Worm (Caenorhabditis elegans) whole organism, young adult: ENCODE results near the gene C30H6.9.

ENCODE experiments used
- F10E7.11 ChIP-seq: sonication (generic microtip); optimal IDR thresholded peaks from 2 replicates; lab custom pipeline; 2017; ENCODE audit warnings: mild to moderate bottlenecking, missing genetic modification characterization, moderate library complexity, missing compliant biosample characterization
- F37B4.10 ChIP-seq: fragments of 200-800 bp; sonication (Bioruptor generic); IDR thresholded peaks from 2 replicates; pipeline ENCODE4 v1.3.6; 2022; ENCODE audit warnings: missing genetic modification characterization, missing compliant biosample characterization
- F39B2.1 ChIP-seq: fragments of 200-800 bp; sonication (Bioruptor generic); IDR thresholded peaks from 2 replicates; pipeline ENCODE4 v1.3.6; 2022; ENCODE audit warnings: missing genetic modification reagents, missing genetic modification characterization, missing compliant biosample characterization
- F52B5.7 ChIP-seq: sonication (generic microtip); optimal IDR thresholded peaks from 2 replicates; lab custom pipeline; 2016; ENCODE audit warnings: mild to moderate bottlenecking, missing genetic modification characterization, missing compliant biosample characterization
- F55B11.4 ChIP-seq: sonication (generic microtip); optimal IDR thresholded peaks from 2 replicates; lab custom pipeline; 2016; ENCODE audit warnings: missing compliant biosample characterization, missing genetic modification characterization, borderline replicate concordance; ENCODE audit not compliant: insufficient read depth
- K12H6.12 ChIP-seq: fragments of 200-800 bp; sonication (Bioruptor generic); optimal IDR thresholded peaks from 2 replicates; lab custom pipeline; 2018; ENCODE audit warnings: mild to moderate bottlenecking, missing genetic modification characterization, missing compliant biosample characterization
- T26A5.8 ChIP-seq: sonication (generic microtip); optimal IDR thresholded peaks from 2 replicates; lab custom pipeline; 2016; ENCODE audit warnings: missing genetic modification characterization, missing compliant biosample characterization
- Y53F4B.3 ChIP-seq: fragments of 200-800 bp; sonication (Bioruptor generic); IDR thresholded peaks from 2 replicates; pipeline ENCODE4 v1.3.6; 2022; ENCODE audit warnings: missing genetic modification reagents, missing genetic modification characterization, missing compliant biosample characterization
- Y53G8AR.9 ChIP-seq: fragments of 200-800 bp; sonication (Bioruptor generic); conservative IDR thresholded peaks from 2 replicates; pipeline ENCODE4 v1.3.6; 2022; ENCODE audit warnings: missing genetic modification reagents, missing genetic modification characterization, missing compliant biosample characterization
- Y56A3A.18 ChIP-seq: fragments of 200-800 bp; sonication (Bioruptor generic); IDR thresholded peaks from 2 replicates; pipeline ENCODE4 v1.3.6; 2022; ENCODE audit warnings: missing genetic modification reagents, missing genetic modification characterization, missing compliant biosample characterization
- Y67H2A.10 ChIP-seq: fragments of 200-800 bp; sonication (Bioruptor generic); conservative IDR thresholded peaks from 2 replicates; pipeline ENCODE4 v1.3.6; 2022; ENCODE audit warnings: missing genetic modification reagents, missing genetic modification characterization, missing compliant biosample characterization
- ama-1 ChIP-seq, 3 experiments: fragments of 150-350 bp in 1 of 3; sonication (generic microtip) in 2 of 3; optimal IDR thresholded peaks; 2 replicates each; lab custom pipeline; 2014 to 2018; ENCODE audit warnings: missing biosample characterization in 2 of 3, missing genetic modification characterization in 2 of 3, missing genetic modification reagents in 2 of 3
- aptf-3 ChIP-seq: fragments of 200-800 bp; sonication (Bioruptor generic); IDR thresholded peaks from 2 replicates; pipeline ENCODE4 v1.3.6; 2022; ENCODE audit warnings: missing genetic modification characterization, missing compliant biosample characterization
- athp-1 ChIP-seq: sonication (generic microtip); optimal IDR thresholded peaks from 2 replicates; lab custom pipeline; 2017; ENCODE audit warnings: mild to moderate bottlenecking, missing genetic modification characterization, missing compliant biosample characterization
- attf-3 ChIP-seq: fragments of 200-800 bp; sonication (Bioruptor generic); conservative IDR thresholded peaks from 2 replicates; pipeline ENCODE4 v1.3.6; 2022; ENCODE audit warnings: missing genetic modification reagents, missing genetic modification characterization, missing compliant biosample characterization
- attf-5 ChIP-seq: fragments of 200-800 bp; sonication (Bioruptor generic); optimal IDR thresholded peaks from 2 replicates; lab custom pipeline; 2018; ENCODE audit warnings: mild to moderate bottlenecking, missing genetic modification characterization, missing compliant biosample characterization
- attf-6 ChIP-seq: fragments of 200-800 bp; sonication (Bioruptor generic); IDR thresholded peaks from 2 replicates; pipeline ENCODE4 v1.3.6; 2022; ENCODE audit warnings: missing genetic modification reagents, missing genetic modification characterization, missing compliant biosample characterization
- bed-1 ChIP-seq: fragments of 200-800 bp; sonication (Bioruptor generic); IDR thresholded peaks from 2 replicates; pipeline ENCODE4 v1.3.6; 2022; ENCODE audit warnings: missing genetic modification reagents, missing genetic modification characterization, missing compliant biosample characterization
- cebp-2 ChIP-seq: fragments of 200-800 bp; sonication (Bioruptor generic); IDR thresholded peaks from 2 replicates; pipeline ENCODE4 v1.3.6; 2022; ENCODE audit warnings: missing genetic modification characterization, missing compliant biosample characterization
- ceh-100 ChIP-seq: fragments of 200-800 bp; sonication (Bioruptor generic); IDR thresholded peaks from 2 replicates; pipeline ENCODE4 v1.3.6; 2022; ENCODE audit warnings: missing genetic modification reagents, missing genetic modification characterization, missing compliant biosample characterization
- ceh-79 ChIP-seq: sonication (generic microtip); optimal IDR thresholded peaks from 2 replicates; lab custom pipeline; 2017; ENCODE audit warnings: mild to moderate bottlenecking, missing genetic modification characterization, missing compliant biosample characterization
- dpl-1 ChIP-seq: fragments of 150-350 bp; optimal IDR thresholded peaks from 2 replicates; lab custom pipeline; 2014; ENCODE audit warnings: missing biosample characterization, missing genetic modification reagents, missing genetic modification characterization
- ekl-4 ChIP-seq: fragments of 200-800 bp; sonication (Bioruptor generic); IDR thresholded peaks from 2 replicates; pipeline ENCODE4 v1.3.6; 2022; ENCODE audit warnings: missing genetic modification reagents, missing genetic modification characterization, missing compliant biosample characterization
- hlh-26 ChIP-seq: fragments of 200-800 bp; sonication (Bioruptor generic); conservative IDR thresholded peaks from 2 replicates; pipeline ENCODE4 v1.3.6; 2022; ENCODE audit warnings: missing genetic modification reagents, missing genetic modification characterization, missing compliant biosample characterization
- hmg-1.2 ChIP-seq: fragments of 200-800 bp; sonication (Bioruptor generic); IDR thresholded peaks from 2 replicates; pipeline ENCODE4 v1.3.6; 2022; ENCODE audit warnings: missing genetic modification reagents, missing genetic modification characterization, missing compliant biosample characterization
- hmg-20 ChIP-seq: fragments of 200-800 bp; sonication (Bioruptor generic); IDR thresholded peaks from 2 replicates; pipeline ENCODE4 v1.3.6; 2022; ENCODE audit warnings: missing genetic modification reagents, missing genetic modification characterization, missing compliant biosample characterization
- hrde-1 ChIP-seq: sonication (generic microtip); optimal IDR thresholded peaks from 2 replicates; lab custom pipeline; 2016; ENCODE audit warnings: missing genetic modification characterization, mild to moderate bottlenecking, missing compliant biosample characterization, moderate library complexity, missing genotype, missing genetic modification reagents, borderline replicate concordance
- lag-1 ChIP-seq: fragments of 200-800 bp; sonication (Bioruptor generic); IDR thresholded peaks from 2 replicates; pipeline ENCODE4 v1.3.6; 2022; ENCODE audit warnings: missing genetic modification reagents, missing genetic modification characterization, missing compliant biosample characterization
- let-607 ChIP-seq, 2 experiments: fragments of 200-800 bp in 1 of 2; sonication (Bioruptor generic) in 1 of 2; sonication (generic microtip) in 1 of 2; optimal IDR thresholded peaks; 2 replicates each; lab custom pipeline; 2016 to 2018; ENCODE audit warnings: mild to moderate bottlenecking in 2 of 2, missing compliant biosample characterization in 2 of 2, missing genetic modification characterization in 2 of 2, moderate library complexity in 2 of 2, missing genotype in 1 of 2
- lir-1 ChIP-seq: fragments of 200-800 bp; sonication (Bioruptor generic); conservative IDR thresholded peaks from 2 replicates; pipeline ENCODE4 v1.3.6; 2022; ENCODE audit warnings: missing genetic modification reagents, missing genetic modification characterization, missing compliant biosample characterization
- lsl-1 ChIP-seq: fragments of 200-800 bp; sonication (Bioruptor generic); optimal IDR thresholded peaks from 2 replicates; lab custom pipeline; 2018; ENCODE audit warnings: mild to moderate bottlenecking, missing genetic modification characterization, moderate library complexity, missing compliant biosample characterization
- mes-4 ChIP-seq: sonication (generic microtip); optimal IDR thresholded peaks from 2 replicates; lab custom pipeline; 2016; ENCODE audit warnings: missing genotype, missing genetic modification characterization, missing compliant biosample characterization
- nhr-80 ChIP-seq: sonication (generic microtip); optimal IDR thresholded peaks from 2 replicates; lab custom pipeline; 2016; ENCODE audit warnings: missing genetic modification characterization, missing compliant biosample characterization
- nhr-90 ChIP-seq: sonication (generic microtip); optimal IDR thresholded peaks from 2 replicates; lab custom pipeline; 2016; ENCODE audit warnings: missing genotype, mild to moderate bottlenecking, missing genetic modification characterization, missing compliant biosample characterization
- rec-8 ChIP-seq, 2 experiments: sonication (generic microtip); optimal IDR thresholded peaks; 2 replicates each; lab custom pipeline; 2016; ENCODE audit warnings: mild to moderate bottlenecking in 2 of 2, missing genetic modification characterization in 2 of 2, missing genetic modification reagents in 2 of 2, missing genotype in 2 of 2, missing biosample characterization in 1 of 2, missing compliant biosample characterization in 1 of 2, moderate library complexity in 1 of 2
- sea-2 ChIP-seq: fragments of 200-800 bp; sonication (Bioruptor generic); IDR thresholded peaks from 2 replicates; pipeline ENCODE4 v1.3.6; 2022; ENCODE audit warnings: missing genetic modification characterization, missing compliant biosample characterization
- snpc-1.3 ChIP-seq: sonication (generic microtip); optimal IDR thresholded peaks from 2 replicates; lab custom pipeline; 2017; ENCODE audit warnings: missing genetic modification characterization, mild to moderate bottlenecking, missing compliant biosample characterization, antibody characterized with exemption, moderate library complexity, missing genotype, missing genetic modification reagents; ENCODE audit not compliant: insufficient read depth
- snpc-4 ChIP-seq, 5 experiments: fragments of 150-350 bp in 1 of 5; sonication (generic microtip) in 4 of 5; optimal IDR thresholded peaks; 2 replicates each; lab custom pipeline; 2014 to 2018; ENCODE audit warnings: missing genetic modification characterization in 5 of 5, missing biosample characterization in 3 of 5, antibody characterized with exemption in 2 of 5, mild to moderate bottlenecking in 2 of 5, missing compliant biosample characterization in 2 of 5, missing genotype in 2 of 5, moderate library complexity in 2 of 5, missing genetic modification reagents in 1 of 5
- tlf-1 ChIP-seq: fragments of 200-800 bp; sonication (Bioruptor generic); optimal IDR thresholded peaks from 2 replicates; lab custom pipeline; 2018; ENCODE audit warnings: mild to moderate bottlenecking, missing genetic modification characterization, missing compliant biosample characterization
- unc-130 ChIP-seq: sonication (generic microtip); optimal IDR thresholded peaks from 2 replicates; lab custom pipeline; 2016; ENCODE audit warnings: missing genetic modification reagents, missing genetic modification characterization, missing compliant biosample characterization
- zim-3 ChIP-seq: sonication (generic microtip); optimal IDR thresholded peaks from 2 replicates; lab custom pipeline; 2017; ENCODE audit warnings: mild to moderate bottlenecking, missing genetic modification characterization, moderate library complexity, missing compliant biosample characterization
- ztf-18 ChIP-seq: sonication (generic microtip); optimal IDR thresholded peaks from 2 replicates; lab custom pipeline; 2016; ENCODE audit warnings: missing genotype, mild to moderate bottlenecking, missing genetic modification characterization, missing compliant biosample characterization
- ztf-22 ChIP-seq: fragments of 200-800 bp; sonication (Bioruptor generic); optimal IDR thresholded peaks from 2 replicates; lab custom pipeline; 2018; ENCODE audit warnings: mild to moderate bottlenecking, missing genetic modification characterization, moderate library complexity, missing compliant biosample characterization
- ztf-25 ChIP-seq: fragments of 200-800 bp; sonication (Bioruptor generic); IDR thresholded peaks from 2 replicates; pipeline ENCODE4 v1.3.6; 2022; ENCODE audit warnings: missing genetic modification reagents, missing genetic modification characterization, missing compliant biosample characterization

The C30H6.9 gene

ce11 chrIV:17335031-17335430, 44.9 kb downstream of the C30H6.9 start, which contains the start of gene C49C3.8:
Gene C49C3.8, plus strand, starts transcription at chrIV:17335203.
- TF ChIP-seq F37B4.10 (GFP tag; lab: Robert Waterston, UW): no peak
- TF ChIP-seq hlh-26 (GFP tag; lab: Robert Waterston, UW): no peak
- no peak for TF ChIP-seq cebp-2
- no peak for TF ChIP-seq F10E7.11 (tag; lab: Kevin White, UChicago)
- TF ChIP-seq sea-2 (GFP tag; lab: Robert Waterston, UW): no peak
- no peak for TF ChIP-seq hmg-1.2 (GFP tag; lab: Robert Waterston, UW)
- no peak for TF ChIP-seq ztf-25
- TF ChIP-seq ekl-4 (GFP tag; lab: Robert Waterston, UW): no peak
- no peak for TF ChIP-seq nhr-80 (tag; lab: Kevin White, UChicago)
- TF ChIP-seq rec-8 (tag; optimal IDR thresholded peaks at IDR 0.05; lab: Kevin White, UChicago): no peak
- no peak for TF ChIP-seq tlf-1 (GFP tag; lab: Kevin White, UChicago)
- TF ChIP-seq bed-1: no peak

- TF ChIP-seq lag-1 (GFP tag; lab: Robert Waterston, UW): no peak
- TF ChIP-seq rec-8 (tag; optimal IDR thresholded peaks at IDR 0.05; lab: Kevin White, UChicago): no peak
- TF ChIP-seq snpc-4 (GFP tag; optimal IDR thresholded peaks at IDR 0.05; lab: Kevin White, UChicago): no peak
- TF ChIP-seq snpc-4 (tag; optimal IDR thresholded peaks at IDR 0.05; lab: Kevin White, UChicago): peak in 1 of 4 experiments; percentile 52
- no peak for TF ChIP-seq Y67H2A.10 (GFP tag; lab: Robert Waterston, UW)
- TF ChIP-seq unc-130 (GFP tag; lab: Kevin White, UChicago): no peak
- no peak for TF ChIP-seq F10E7.11 (tag; lab: Kevin White, UChicago)
- TF ChIP-seq attf-3 (GFP tag; lab: Robert Waterston, UW): no peak
- TF ChIP-seq zim-3 (tag; lab: Kevin White, UChicago): no peak
- TF ChIP-seq bed-1: no peak
- no peak for TF ChIP-seq snpc-1.3
- TF ChIP-seq Y56A3A.18 (GFP tag; lab: Robert Waterston, UW): no peak
- no peak for TF ChIP-seq dpl-1
- TF ChIP-seq lsl-1 (GFP tag; lab: Kevin White, UChicago): no peak
- TF ChIP-seq T26A5.8 (tag; lab: Kevin White, UChicago): no peak
- no peak for TF ChIP-seq hrde-1 (tag; lab: Kevin White, UChicago)
- TF ChIP-seq ceh-100 (GFP tag; lab: Robert Waterston, UW): no peak
- no peak for TF ChIP-seq F37B4.10 (GFP tag; lab: Robert Waterston, UW)
- TF ChIP-seq let-607 (tag; optimal IDR thresholded peaks at IDR 0.05; lab: Kevin White, UChicago): no peak
- no peak for TF ChIP-seq mes-4 (tag; lab: Kevin White, UChicago)
- peak; percentile 71 for TF ChIP-seq attf-5 (GFP tag; lab: Kevin White, UChicago)
- no peak for TF ChIP-seq cebp-2
- no peak for TF ChIP-seq K12H6.12 (tag; lab: Kevin White, UChicago)
- no peak for TF ChIP-seq F52B5.7
- no peak for TF ChIP-seq athp-1
- TF ChIP-seq lir-1 (GFP tag; lab: Robert Waterston, UW): no peak
- no peak for TF ChIP-seq attf-6 (GFP tag; lab: Robert Waterston, UW)
- peak; percentile 13 for TF ChIP-seq ztf-18 (tag; lab: Kevin White, UChicago)
- no peak for TF ChIP-seq ama-1 (optimal IDR thresholded peaks at IDR 0.05; lab: Kevin White, UChicago)
- peak in 1 of 2 experiments; percentile 21 for TF ChIP-seq ama-1 (GFP tag; optimal IDR thresholded peaks at IDR 0.05; lab: Kevin White, UChicago)
- no peak for TF ChIP-seq aptf-3
- TF ChIP-seq ceh-79 (tag; lab: Kevin White, UChicago): no peak
- no peak for TF ChIP-seq Y53F4B.3 (GFP tag; lab: Robert Waterston, UW)
- TF ChIP-seq Y53G8AR.9: no peak
- TF ChIP-seq nhr-90: no peak
- no peak for TF ChIP-seq F55B11.4 (tag; lab: Kevin White, UChicago)
- no peak for TF ChIP-seq F39B2.1 (GFP tag; lab: Robert Waterston, UW)
- no peak for TF ChIP-seq ztf-22
- TF ChIP-seq nhr-80 (tag; lab: Kevin White, UChicago): peak; percentile 15
- no peak for TF ChIP-seq hmg-20 (GFP tag; lab: Robert Waterston, UW)
Measured at ce11 chrIV:17333542-17334281, 46.3 kb downstream of the C30H6.9 start, which contains the start of gene C49C3.15. Gene C49C3.15, plus strand, starts transcription at chrIV:17334231.
